Fruit fly (Drosophila melanogaster): ENCODE measurements around the gene CG8475.

DNA sequence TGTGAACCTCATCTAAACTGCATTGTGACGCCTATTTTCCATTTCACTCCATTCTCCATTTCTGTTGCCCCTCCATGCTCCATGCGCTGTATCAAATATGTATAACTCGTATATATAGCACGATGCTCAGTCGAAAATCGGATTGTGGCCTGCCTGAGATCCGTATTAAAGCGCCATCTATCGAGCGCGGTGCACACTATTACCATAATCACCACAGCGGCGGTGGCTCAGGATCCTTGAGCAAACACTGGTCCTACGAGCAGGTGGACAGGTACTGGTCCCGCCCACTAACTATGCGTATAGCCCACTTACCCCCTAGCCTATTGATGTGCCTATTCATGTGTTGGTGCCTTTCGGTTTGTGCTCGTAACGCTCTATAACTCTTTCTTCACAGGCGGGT is 11.7 kb downstream of the CG8475 start:
- TF ChIP-seq CG9797 (GFP tag; optimal IDR thresholded peaks at IDR 0.05) (no peak), CG32532 (GFP tag; IDR thresholded peaks at IDR 0.05) (no peak)
